Fruit fly (Drosophila melanogaster): ENCODE measurements around the gene Cyp28a5.
A peak's percentile ranks its signal among the peaks of the same experiment; 100 is the strongest.

Gene Cyp28a5

DNA sequence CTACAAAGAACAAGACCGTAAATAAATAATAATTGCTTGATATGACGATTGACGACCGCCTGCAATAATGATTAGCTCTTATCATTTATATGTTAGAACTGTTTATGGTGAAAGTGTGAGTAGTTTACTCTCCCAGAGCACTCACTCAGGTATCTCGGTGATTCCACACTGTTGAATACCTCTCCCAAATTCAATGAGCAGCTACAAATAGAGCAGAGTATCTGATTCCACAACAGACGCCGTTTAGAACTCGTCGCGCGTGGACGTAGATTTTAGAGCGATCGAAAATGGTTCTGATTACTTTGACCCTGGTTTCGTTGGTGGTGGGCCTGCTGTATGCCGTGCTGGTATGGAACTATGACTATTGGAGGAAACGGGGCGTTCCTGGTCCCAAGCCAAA is at the start of gene Cyp28a5:
Cyp28a5 (plus strand) TSS at position 230 of the 400 bp plus-strand sequence.
- no peak for TF ChIP-seq CG13287 (GFP tag; IDR thresholded peaks at IDR 0.05; ENCODE audit: partially characterized antibody)
- no peak for TF ChIP-seq slou (GFP tag; optimal IDR thresholded peaks at IDR 0.05)
- no peak for TF ChIP-seq MBD-R2 (GFP tag; IDR thresholded peaks at IDR 0.05)
- no peak for TF ChIP-seq ap (GFP tag; IDR thresholded peaks at IDR 0.05)
- no peak for TF ChIP-seq cg (GFP tag; optimal IDR thresholded peaks at IDR 0.05)
- TF ChIP-seq CG32532 (GFP tag; IDR thresholded peaks at IDR 0.05) = peak; percentile 29; the same call in 1 of the 2 replicates
- no peak for TF ChIP-seq al (GFP tag; IDR thresholded peaks at IDR 0.05)
- no peak for TF ChIP-seq CG3726 (GFP tag; IDR thresholded peaks at IDR 0.05)
- no peak for TF ChIP-seq CG6683 (GFP tag; optimal IDR thresholded peaks at IDR 0.05)
- TF ChIP-seq CG4854 (GFP tag; optimal IDR thresholded peaks at IDR 0.05) = no peak
- no peak for TF ChIP-seq Deaf1 (tag; optimal IDR thresholded peaks at IDR 0.05)
- peak; percentile 76 for TF ChIP-seq Med (GFP tag)
- no peak for TF ChIP-seq CG8944 (GFP tag; optimal IDR thresholded peaks at IDR 0.05)
- TF ChIP-seq Hmx (GFP tag; optimal IDR thresholded peaks at IDR 0.05) = no peak
- TF ChIP-seq CG11696 (GFP tag; IDR thresholded peaks at IDR 0.05) = no peak
- TF ChIP-seq pho (GFP tag; optimal IDR thresholded peaks at IDR 0.05) = no peak
- no peak for TF ChIP-seq ab (GFP tag; optimal IDR thresholded peaks at IDR 0.05)
- TF ChIP-seq stc (GFP tag; IDR thresholded peaks at IDR 0.05) = no peak
- no peak for TF ChIP-seq eve (GFP tag; optimal IDR thresholded peaks at IDR 0.05)
- TF ChIP-seq gt (GFP tag; IDR thresholded peaks at IDR 0.05) = no peak
- TF ChIP-seq CG8359 (GFP tag; optimal IDR thresholded peaks at IDR 0.05; ENCODE audit: borderline replicate concordance) = no peak
- TF ChIP-seq CG34422 (GFP tag; IDR thresholded peaks at IDR 0.05) = no peak
- TF ChIP-seq Fer1 (GFP tag; optimal IDR thresholded peaks at IDR 0.05) = no peak
- TF ChIP-seq maf-S (GFP tag; optimal IDR thresholded peaks at IDR 0.05) = no peak
- no peak for TF ChIP-seq Hmr (GFP tag; optimal IDR thresholded peaks at IDR 0.05)
- TF ChIP-seq hkb (optimal IDR thresholded peaks at IDR 0.05) = no peak
- TF ChIP-seq hkb (GFP tag; IDR thresholded peaks at IDR 0.05) = no peak
- TF ChIP-seq Ets97D (GFP tag; optimal IDR thresholded peaks at IDR 0.05) = no peak
- TF ChIP-seq croc (GFP tag; conservative IDR thresholded peaks at IDR 0.05) = no peak
- TF ChIP-seq az2 (GFP tag; optimal IDR thresholded peaks at IDR 0.05) = no peak
- no peak for TF ChIP-seq crc (GFP tag; optimal IDR thresholded peaks at IDR 0.05)
- TF ChIP-seq CG9817 (tag; optimal IDR thresholded peaks at IDR 0.05) = no peak
- TF ChIP-seq CG3281 (GFP tag; optimal IDR thresholded peaks at IDR 0.05) = no peak
- no peak for TF ChIP-seq ara (GFP tag; IDR thresholded peaks at IDR 0.05)
- TF ChIP-seq Dip3 (GFP tag; optimal IDR thresholded peaks at IDR 0.05) = no peak
- no peak for TF ChIP-seq HmgD (GFP tag; optimal IDR thresholded peaks at IDR 0.05)
- no peak for TF ChIP-seq disco-r (GFP tag; optimal IDR thresholded peaks at IDR 0.05)
- TF ChIP-seq CG34376 (GFP tag; optimal IDR thresholded peaks at IDR 0.05) = peak; percentile 36
- TF ChIP-seq schlank (tag; optimal IDR thresholded peaks at IDR 0.05) = no peak
- no peak for TF ChIP-seq gsb-n (tag; optimal IDR thresholded peaks at IDR 0.05)
- no peak for TF ChIP-seq Myb (GFP tag; optimal IDR thresholded peaks at IDR 0.05)
- TF ChIP-seq shn (GFP tag; optimal IDR thresholded peaks at IDR 0.05) = no peak
- TF ChIP-seq Nf-YA (GFP tag; IDR thresholded peaks at IDR 0.05) = no peak
- TF ChIP-seq chinmo (GFP tag; IDR thresholded peaks at IDR 0.05; ENCODE audit: partially characterized antibody) = peak; percentile 80; the same call in 1 of the 4 replicates
- no peak for TF ChIP-seq Asciz (GFP tag; optimal IDR thresholded peaks at IDR 0.05)
- TF ChIP-seq scrt (GFP tag; optimal IDR thresholded peaks at IDR 0.05) = no peak
- no peak for TF ChIP-seq Dad (GFP tag; optimal IDR thresholded peaks at IDR 0.05)
- TF ChIP-seq cas (GFP tag; IDR thresholded peaks at IDR 0.05) = no peak
- TF ChIP-seq Blimp-1 (GFP tag; optimal IDR thresholded peaks at IDR 0.05) = peak; percentile 13
- TF ChIP-seq CG15269 (tag; optimal IDR thresholded peaks at IDR 0.05) = no peak
- TF ChIP-seq Ets65A (GFP tag) = no peak
- TF ChIP-seq Hr78 (GFP tag; optimal IDR thresholded peaks at IDR 0.05) = no peak
- TF ChIP-seq CG13424 (tag; optimal IDR thresholded peaks at IDR 0.05) = no peak
